Worm (Caenorhabditis elegans) whole organism, late embryonic: Measurements from ENCODE around the gene mev-1.

ENCODE experiments used
- F13H6.1 ChIP-seq: sonication (generic microtip); optimal IDR thresholded peaks from 2 replicates; lab custom pipeline; 2016; ENCODE audit warnings: missing genetic modification characterization, missing compliant biosample characterization
- T23F11.4 ChIP-seq: fragments of 200-800 bp; sonication (Bioruptor generic); optimal IDR thresholded peaks from 2 replicates; lab custom pipeline; 2018; ENCODE audit warnings: mild to moderate bottlenecking, missing genetic modification characterization, missing compliant biosample characterization
- ama-1 ChIP-seq: fragments of 150-350 bp; optimal IDR thresholded peaks from 2 replicates; lab custom pipeline; 2014
- ceh-31 ChIP-seq: sonication (generic microtip); optimal IDR thresholded peaks from 2 replicates; lab custom pipeline; 2016; ENCODE audit warnings: missing genetic modification characterization, missing compliant biosample characterization
- che-1 ChIP-seq: sonication (generic microtip); optimal IDR thresholded peaks from 2 replicates; lab custom pipeline; 2016; ENCODE audit warnings: mild to moderate bottlenecking, missing genetic modification characterization, missing compliant biosample characterization
- ets-4 ChIP-seq: sonication (generic microtip); optimal IDR thresholded peaks from 2 replicates; lab custom pipeline; 2016; ENCODE audit warnings: missing genetic modification characterization, missing compliant biosample characterization
- hlh-30 ChIP-seq: sonication (generic microtip); optimal IDR thresholded peaks from 2 replicates; lab custom pipeline; 2017; ENCODE audit warnings: antibody characterized with exemption, missing genetic modification characterization, missing compliant biosample characterization; ENCODE audit not compliant: insufficient read depth
- hlh-6 ChIP-seq: sonication (generic microtip); optimal IDR thresholded peaks from 2 replicates; lab custom pipeline; 2016; ENCODE audit warnings: missing genotype, missing genetic modification characterization, missing compliant biosample characterization
- pat-9 ChIP-seq: fragments of 200-800 bp; sonication (Bioruptor generic); optimal IDR thresholded peaks from 2 replicates; lab custom pipeline; 2018; ENCODE audit warnings: mild to moderate bottlenecking, missing genetic modification characterization, moderate library complexity, missing compliant biosample characterization
- pqm-1 ChIP-seq: sonication (generic microtip); optimal IDR thresholded peaks from 2 replicates; lab custom pipeline; 2016; ENCODE audit warnings: missing genetic modification characterization, missing compliant biosample characterization
- unc-55 ChIP-seq: sonication (generic microtip); optimal IDR thresholded peaks from 2 replicates; lab custom pipeline; 2017; ENCODE audit warnings: missing biosample characterization, missing genetic modification reagents, missing genetic modification characterization

ce11 chrIII:10335086-10335485 lies 1.0 kb downstream of the mev-1 start, which contains the start of gene ced-9:
- TF ChIP-seq ets-4 (no peak), unc-55 (GFP tag; lab: Kevin White, UChicago) (no peak), pqm-1 (tag; lab: Kevin White, UChicago) (no peak), che-1 (no peak), F13H6.1 (tag; lab: Kevin White, UChicago) (no peak), T23F11.4 (GFP tag; lab: Kevin White, UChicago) (no peak), pat-9 (tag; lab: Kevin White, UChicago) (no peak), hlh-30 (tag; lab: Kevin White, UChicago) (no peak), ceh-31 (tag; lab: Kevin White, UChicago) (no peak), hlh-6 (no peak), ama-1 (no peak)
